Worm (Caenorhabditis elegans): ENCODE data around the gene rmd-1.

- TF ChIP-seq nhr-28 (tag; optimal IDR thresholded peaks at IDR 0.05) = no peak
- TF ChIP-seq nhr-237 (tag; optimal IDR thresholded peaks at IDR 0.05) = no peak
- no peak for TF ChIP-seq pha-4 (tag; optimal IDR thresholded peaks at IDR 0.05)
- no peak for TF ChIP-seq ceh-43 (GFP tag; optimal IDR thresholded peaks at IDR 0.05)
- no peak for TF ChIP-seq mep-1 (tag; optimal IDR thresholded peaks at IDR 0.05)
- TF ChIP-seq mls-2 (tag; optimal IDR thresholded peaks at IDR 0.05) = no peak
- TF ChIP-seq snpc-4 (tag; optimal IDR thresholded peaks at IDR 0.05) = no peak
- TF ChIP-seq sptf-1 (tag; optimal IDR thresholded peaks at IDR 0.05) = no peak
- TF ChIP-seq sem-2 (GFP tag; optimal IDR thresholded peaks at IDR 0.05) = no peak
- TF ChIP-seq mab-5 (tag; optimal IDR thresholded peaks at IDR 0.05) = no peak
- TF ChIP-seq unc-39 (tag; optimal IDR thresholded peaks at IDR 0.05) = no peak
- TF ChIP-seq hlh-1 (tag; optimal IDR thresholded peaks at IDR 0.05) = no peak
- no peak for TF ChIP-seq elt-3 (tag; optimal IDR thresholded peaks at IDR 0.05)
These were observed 17.4 kb downstream of the rmd-1 start, which contains the start of gene usp-46 for ce11 chrIII:9776323-9776722.
